Worm (Caenorhabditis elegans) whole organism, mixed stage, embryonic: ENCODE measurements around the gene aagr-3.

ENCODE experiments used
- bed-3 ChIP-seq: fragments of 200-800 bp; sonication (Bioruptor generic); optimal IDR thresholded peaks from 3 replicates; lab custom pipeline; 2018; ENCODE audit warnings: mild to moderate bottlenecking, missing genetic modification characterization, moderate library complexity, missing compliant biosample characterization
- blmp-1 ChIP-seq: fragments of 150-350 bp; optimal IDR thresholded peaks from 2 replicates; lab custom pipeline; 2014; ENCODE audit warnings: missing biosample characterization, missing genetic modification characterization
- elt-1 ChIP-seq: sonication (generic microtip); optimal IDR thresholded peaks from 2 replicates; lab custom pipeline; 2017; ENCODE audit warnings: missing genetic modification characterization, mild to moderate bottlenecking, missing compliant biosample characterization, antibody characterized with exemption, moderate library complexity, borderline replicate concordance; ENCODE audit not compliant: insufficient read depth
- elt-3 ChIP-seq: fragments of 150-350 bp; optimal IDR thresholded peaks from 2 replicates; lab custom pipeline; 2014; ENCODE audit warnings: missing biosample characterization, missing genetic modification characterization
- flh-1 ChIP-seq: fragments of 200-800 bp; sonication (Bioruptor generic); optimal IDR thresholded peaks from 2 replicates; lab custom pipeline; 2018; ENCODE audit warnings: mild to moderate bottlenecking, missing genetic modification characterization, moderate library complexity, missing compliant biosample characterization
- ham-2 ChIP-seq: fragments of 200-800 bp; sonication (Bioruptor generic); optimal IDR thresholded peaks from 2 replicates; lab custom pipeline; 2018; ENCODE audit warnings: mild to moderate bottlenecking, missing genetic modification characterization, missing compliant biosample characterization
- nhr-12 ChIP-seq: fragments of 150-350 bp; optimal IDR thresholded peaks from 2 replicates; lab custom pipeline; 2014; ENCODE audit warnings: missing biosample characterization, missing genetic modification characterization
- nhr-2 ChIP-seq: fragments of 150-350 bp; optimal IDR thresholded peaks from 2 replicates; lab custom pipeline; 2014; ENCODE audit warnings: missing biosample characterization, missing genetic modification characterization
- nhr-237 ChIP-seq: fragments of 150-350 bp; optimal IDR thresholded peaks from 2 replicates; lab custom pipeline; 2014; ENCODE audit warnings: missing biosample characterization, missing genetic modification characterization
- sptf-1 ChIP-seq: sonication (generic microtip); optimal IDR thresholded peaks from 2 replicates; lab custom pipeline; 2017; ENCODE audit warnings: mild to moderate bottlenecking, missing genetic modification characterization, moderate library complexity, missing compliant biosample characterization
- unc-62 ChIP-seq: fragments of 150-350 bp; optimal IDR thresholded peaks from 2 replicates; lab custom pipeline; 2014; ENCODE audit warnings: missing biosample characterization, missing genetic modification reagents, missing genetic modification characterization

DNA sequence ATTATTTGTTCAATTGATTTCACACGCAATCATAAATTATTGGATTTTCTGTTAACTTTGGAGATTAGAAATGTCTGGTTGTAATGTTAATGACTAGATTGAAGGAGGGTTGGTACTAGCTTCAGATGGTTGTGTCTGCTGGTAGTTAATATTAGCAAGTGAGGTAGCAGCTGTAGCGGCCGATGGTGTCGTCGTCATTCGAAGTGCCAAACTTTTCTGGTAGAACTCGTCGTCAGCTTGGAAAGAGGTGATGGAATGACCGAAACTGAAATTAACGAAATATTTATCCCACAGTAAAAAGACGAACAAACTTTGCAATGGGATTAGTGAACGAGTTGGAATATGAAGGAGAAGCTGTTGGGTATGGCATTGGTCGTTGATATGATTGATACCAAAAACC is 35.2 kb upstream of the aagr-3 start:
- TF ChIP-seq nhr-2 (tag; lab: Kevin White, UChicago) (no peak), blmp-1 (tag; lab: Kevin White, UChicago) (no peak), sptf-1 (tag; lab: Kevin White, UChicago) (no peak), unc-62 (no peak), nhr-237 (tag; lab: Kevin White, UChicago) (no peak), nhr-12 (tag; lab: Kevin White, UChicago) (no peak), elt-3 (tag; lab: Kevin White, UChicago) (no peak), elt-1 (no peak), flh-1 (GFP tag; lab: Kevin White, UChicago) (no peak), ham-2 (GFP tag; lab: Kevin White, UChicago) (no peak), bed-3 (GFP tag; lab: Kevin White, UChicago) (no peak)
